Fruit fly (Drosophila melanogaster): ENCODE results near the gene Mur18B.
A peak's percentile ranks its signal among the peaks of the same experiment; 100 is the strongest.

Gene Mur18B

dm6 chrX:19208014-19208413 is 5.0 kb upstream of the Mur18B start, which contains the start of gene Ulp1 (continued):
- TF ChIP-seq D (optimal IDR thresholded peaks at IDR 0.05), result no peak
- no peak for TF ChIP-seq D (GFP tag; optimal IDR thresholded peaks at IDR 0.05)
- peak; percentile 29 for TF ChIP-seq gro (GFP tag; optimal IDR thresholded peaks at IDR 0.05)
- TF ChIP-seq CG1603 (tag; optimal IDR thresholded peaks at IDR 0.05), result peak; percentile 78
- TF ChIP-seq fd102C (GFP tag; optimal IDR thresholded peaks at IDR 0.05), result no peak
- peak; percentile 44; the same call in 1 of the 2 replicates for TF ChIP-seq CG9932 (GFP tag; IDR thresholded peaks at IDR 0.05)
- TF ChIP-seq Aef1 (GFP tag; IDR thresholded peaks at IDR 0.05), result no peak
- TF ChIP-seq Xrp1 (GFP tag; IDR thresholded peaks at IDR 0.05), result no peak
- TF ChIP-seq bcd (GFP tag; optimal IDR thresholded peaks at IDR 0.05), result peak; percentile 30
- peak; percentile 58 for TF ChIP-seq E2f2 (GFP tag; IDR thresholded peaks at IDR 0.05)
- TF ChIP-seq gcm2 (GFP tag; optimal IDR thresholded peaks at IDR 0.05), result no peak
- peak; percentile 56 for TF ChIP-seq CG17359 (tag; optimal IDR thresholded peaks at IDR 0.05)
- no peak for TF ChIP-seq CG12236 (GFP tag; optimal IDR thresholded peaks at IDR 0.05)
- peak; percentile 48 for TF ChIP-seq CoRest (tag; optimal IDR thresholded peaks at IDR 0.05)
- TF ChIP-seq gfzf (GFP tag; optimal IDR thresholded peaks at IDR 0.05), result peak; percentile 94
- no peak for TF ChIP-seq unc-4 (GFP tag; IDR thresholded peaks at IDR 0.05; ENCODE audit: partially characterized antibody)
- TF ChIP-seq emc (GFP tag; optimal IDR thresholded peaks at IDR 0.05), result no peak
- no peak for TF ChIP-seq odd (GFP tag; optimal IDR thresholded peaks at IDR 0.05)
- TF ChIP-seq CG11560 (tag; IDR thresholded peaks at IDR 0.05), result no peak
- no peak for TF ChIP-seq Dek (tag; optimal IDR thresholded peaks at IDR 0.05)
- peak; percentile 40 for TF ChIP-seq CG30020 (tag; optimal IDR thresholded peaks at IDR 0.05)
- TF ChIP-seq CG7839 (tag; optimal IDR thresholded peaks at IDR 0.05), result no peak
- peak; percentile 60 for TF ChIP-seq Ets65A (GFP tag)
- TF ChIP-seq CG33213 (GFP tag; optimal IDR thresholded peaks at IDR 0.05), result peak; percentile 74
- TF ChIP-seq CG9609 (GFP tag; optimal IDR thresholded peaks at IDR 0.05), result no peak
- peak; percentile 20 for TF ChIP-seq tin (GFP tag; optimal IDR thresholded peaks at IDR 0.05)
- TF ChIP-seq CG10565 (GFP tag; optimal IDR thresholded peaks at IDR 0.05), result no peak
- TF ChIP-seq usp (GFP tag; optimal IDR thresholded peaks at IDR 0.05), result no peak
- TF ChIP-seq NC2α (GFP tag; optimal IDR thresholded peaks at IDR 0.05), result no peak
- TF ChIP-seq Hr51 (GFP tag; optimal IDR thresholded peaks at IDR 0.05), result peak in 1 of 2 experiments; percentile 14
- 0 out of 3 replicates have a peak, but pooled peaks have one; percentile 31 for TF ChIP-seq zen2 (GFP tag; IDR thresholded peaks at IDR 0.05; ENCODE audit: partially characterized antibody)
- TF ChIP-seq CG17186 (GFP tag; optimal IDR thresholded peaks at IDR 0.05), result peak; percentile 52
- TF ChIP-seq stc (GFP tag; IDR thresholded peaks at IDR 0.05), result no peak
- TF ChIP-seq CG17912 (GFP tag; optimal IDR thresholded peaks at IDR 0.05), result peak; percentile 34
- no peak for TF ChIP-seq cwo (GFP tag; optimal IDR thresholded peaks at IDR 0.05)
- TF ChIP-seq maf-S (GFP tag; optimal IDR thresholded peaks at IDR 0.05), result no peak
- TF ChIP-seq Dll (GFP tag; IDR thresholded peaks at IDR 0.05; ENCODE audit: partially characterized antibody), result peak; percentile 43; the same call in 2 of the 4 replicates
- TF ChIP-seq ase (GFP tag; IDR thresholded peaks at IDR 0.05), result no peak
- TF ChIP-seq Usf (GFP tag; optimal IDR thresholded peaks at IDR 0.05), result no peak
- no peak for TF ChIP-seq Ssrp (tag; optimal IDR thresholded peaks at IDR 0.05)
- no peak for TF ChIP-seq tap (tag; optimal IDR thresholded peaks at IDR 0.05)
- no peak for TF ChIP-seq nau (GFP tag; optimal IDR thresholded peaks at IDR 0.05)
- TF ChIP-seq CG3065 (GFP tag; optimal IDR thresholded peaks at IDR 0.05), result no peak
- TF ChIP-seq CG12155 (GFP tag; optimal IDR thresholded peaks at IDR 0.05), result peak; percentile 3
- TF ChIP-seq Lhr (GFP tag; optimal IDR thresholded peaks at IDR 0.05), result peak; percentile 60
- no peak for TF ChIP-seq B-H2 (GFP tag; optimal IDR thresholded peaks at IDR 0.05)
- TF ChIP-seq Dref (GFP tag; IDR thresholded peaks at IDR 0.05), result peak; percentile 83
- peak; percentile 65 for TF ChIP-seq CG2116 (GFP tag; optimal IDR thresholded peaks at IDR 0.05)
- TF ChIP-seq pan (optimal IDR thresholded peaks at IDR 0.05), result no peak
- no peak for TF ChIP-seq pan (GFP tag; optimal IDR thresholded peaks at IDR 0.05 in 1 of 2, IDR thresholded peaks at IDR 0.05 in 1 of 2)
- TF ChIP-seq CrebB (tag; optimal IDR thresholded peaks at IDR 0.05), result no peak
- TF ChIP-seq Sin3A (optimal IDR thresholded peaks at IDR 0.05), result peak; percentile 31
